Fruit fly (Drosophila melanogaster) whole organism, pupa: ENCODE results near the gene AnxB9.
A peak's percentile ranks its signal among the peaks of the same experiment; 100 is the strongest.

ENCODE experiments used
- CG10348 ChIP-seq: fragments of 200-800 bp; sonication (Bioruptor generic); IDR thresholded peaks from 2 replicates; pipeline ENCODE4 v1.3.6; 2022; ENCODE audit warnings: missing biosample characterization, missing genetic modification characterization
- CG12605 ChIP-seq: fragments of 200-800 bp; sonication (Bioruptor generic); IDR thresholded peaks from 2 replicates; pipeline ENCODE4 v1.3.6; 2022; ENCODE audit warnings: missing biosample characterization, missing genetic modification characterization
- CG13204 ChIP-seq: fragments of 200-800 bp; sonication (Bioruptor generic); optimal IDR thresholded peaks from 2 replicates; lab custom pipeline; 2018; ENCODE audit warnings: missing biosample characterization, mild to moderate bottlenecking, missing genetic modification characterization, moderate library complexity
- CG14655 ChIP-seq: fragments of 200-800 bp; sonication (Bioruptor generic); optimal IDR thresholded peaks from 3 replicates; lab custom pipeline; 2017; ENCODE audit warnings: mild to moderate bottlenecking, missing biosample characterization, missing genetic modification reagents, missing genetic modification characterization
- CG15710 ChIP-seq: fragments of 200-800 bp; sonication (Bioruptor generic); optimal IDR thresholded peaks from 2 replicates; lab custom pipeline; 2018; ENCODE audit warnings: missing biosample characterization, mild to moderate bottlenecking, missing genetic modification characterization, moderate library complexity
- CG17806 ChIP-seq: fragments of 200-800 bp; sonication (Bioruptor generic); optimal IDR thresholded peaks from 2 replicates; lab custom pipeline; 2018; ENCODE audit warnings: missing biosample characterization, mild to moderate bottlenecking, missing genetic modification characterization, moderate library complexity
- CG32121 ChIP-seq: fragments of 200-800 bp; sonication (Bioruptor generic); IDR thresholded peaks from 2 replicates; pipeline ENCODE4 v1.3.6; 2022; ENCODE audit warnings: missing biosample characterization, missing genetic modification characterization
- CG34367 ChIP-seq: fragments of 200-800 bp; sonication (Bioruptor generic); optimal IDR thresholded peaks from 2 replicates; lab custom pipeline; 2018; ENCODE audit warnings: missing biosample characterization, mild to moderate bottlenecking, missing genetic modification characterization
- CG4496 ChIP-seq: fragments of 200-800 bp; sonication (Bioruptor generic); IDR thresholded peaks from 3 replicates; pipeline ENCODE4 v1.3.6; 2022; ENCODE audit warnings: missing biosample characterization, missing genetic modification characterization
- CG8159 ChIP-seq: fragments of 200-800 bp; sonication (Bioruptor generic); optimal IDR thresholded peaks from 3 replicates; lab custom pipeline; 2018; ENCODE audit warnings: missing biosample characterization, mild to moderate bottlenecking, missing genetic modification characterization, moderate library complexity
- CG8301 ChIP-seq: fragments of 200-800 bp; sonication (Bioruptor generic); optimal IDR thresholded peaks from 2 replicates; lab custom pipeline; 2018; ENCODE audit warnings: missing biosample characterization, mild to moderate bottlenecking, missing genetic modification characterization
- CG9948 ChIP-seq: fragments of 200-800 bp; sonication (Bioruptor generic); optimal IDR thresholded peaks from 2 replicates; lab custom pipeline; 2018; ENCODE audit warnings: missing biosample characterization, mild to moderate bottlenecking, missing genetic modification characterization, moderate library complexity
- D1 ChIP-seq: fragments of 200-800 bp; sonication (Bioruptor generic); optimal IDR thresholded peaks from 2 replicates; lab custom pipeline; 2018; ENCODE audit warnings: missing biosample characterization, mild to moderate bottlenecking, missing genetic modification characterization, moderate library complexity
- EcR ChIP-seq: fragments of 200-800 bp; sonication (Bioruptor generic); optimal IDR thresholded peaks from 3 replicates; lab custom pipeline; 2019; ENCODE audit warnings: missing biosample characterization, missing genetic modification characterization, mild to moderate bottlenecking, moderate library complexity, missing genetic modification reagents
- Ets98B ChIP-seq: fragments of 200-800 bp; sonication (Bioruptor generic); IDR thresholded peaks from 2 replicates; pipeline ENCODE4 v1.3.6; 2022; ENCODE audit warnings: missing biosample characterization, missing genetic modification characterization
- Pif1A ChIP-seq: fragments of 200-800 bp; sonication (Bioruptor generic); optimal IDR thresholded peaks from 3 replicates; lab custom pipeline; 2016; ENCODE audit warnings: missing biosample characterization, missing genetic modification characterization
- Pif1B ChIP-seq: fragments of 200-800 bp; sonication (Bioruptor generic); optimal IDR thresholded peaks from 3 replicates; lab custom pipeline; 2016; ENCODE audit warnings: missing biosample characterization, missing genetic modification characterization
- Snoo ChIP-seq: fragments of 200-800 bp; sonication (Bioruptor generic); optimal IDR thresholded peaks from 3 replicates; lab custom pipeline; 2017; ENCODE audit warnings: missing biosample characterization, mild to moderate bottlenecking, missing genetic modification characterization, inconsistent platforms
- fd96Ca ChIP-seq: fragments of 200-800 bp; sonication (Bioruptor generic); IDR thresholded peaks from 3 replicates; pipeline ENCODE4 v1.3.6; 2022; ENCODE audit warnings: missing biosample characterization, missing genetic modification characterization
- gl ChIP-seq: fragments of 200-800 bp; sonication (Bioruptor generic); optimal IDR thresholded peaks from 2 replicates; lab custom pipeline; 2018; ENCODE audit warnings: missing biosample characterization, mild to moderate bottlenecking, missing genetic modification characterization
- rn ChIP-seq: fragments of 200-800 bp; sonication (Bioruptor generic); IDR thresholded peaks from 2 replicates; pipeline ENCODE4 v1.3.6; 2022; ENCODE audit warnings: missing biosample characterization, missing genetic modification characterization

Gene AnxB9

dm6 chr3R:21073141-21073540 lies 8.1 kb downstream of the AnxB9 start, which contains the start of gene r-l:
r-l (minus strand) TSS chr3R:21073319.
- no peak for TF ChIP-seq rn (GFP tag; lab: Robert Waterston, UW)
- no peak for TF ChIP-seq CG32121
- peak; percentile 22 for TF ChIP-seq EcR (GFP tag; lab: Kevin White, UChicago)
- no peak for TF ChIP-seq Pif1A (GFP tag; lab: Kevin White, UChicago)
- TF ChIP-seq CG12605 (GFP tag; lab: Robert Waterston, UW) = no peak
- TF ChIP-seq, all 21 proteins: peak for 1

- no peak for TF ChIP-seq CG14655 (GFP tag; lab: Kevin White, UChicago)
- TF ChIP-seq EcR (GFP tag; lab: Kevin White, UChicago) = no peak
- no peak for TF ChIP-seq CG10348 (GFP tag; lab: Robert Waterston, UW)
- TF ChIP-seq CG8301 (tag; lab: Kevin White, UChicago) = no peak
- TF ChIP-seq D1 = no peak
- TF ChIP-seq fd96Ca = no peak
- TF ChIP-seq CG9948 = no peak
- no peak for TF ChIP-seq Pif1B
- TF ChIP-seq CG8159 (tag; lab: Kevin White, UChicago) = no peak
- no peak for TF ChIP-seq Ets98B (GFP tag; lab: Robert Waterston, UW)
Observed at dm6 chr3R:21073707-21074106, 8.7 kb downstream of the AnxB9 start, which contains the start of gene dmrt93B. dmrt93B (plus strand) TSS chr3R:21074007.

dm6 chr3R:21077577-21077976 lies 12.5 kb downstream of the AnxB9 start:
- TF ChIP-seq CG8301 (tag; lab: Kevin White, UChicago) (no peak), CG4496 (GFP tag; lab: Robert Waterston, UW) (no peak), EcR (GFP tag; lab: Kevin White, UChicago) (no peak), CG34367 (tag; lab: Kevin White, UChicago) (no peak), CG13204 (GFP tag; lab: Kevin White, UChicago) (no peak), CG32121 (no peak), CG10348 (GFP tag; lab: Robert Waterston, UW) (no peak), Pif1A (GFP tag; lab: Kevin White, UChicago) (no peak), fd96Ca (no peak), CG14655 (GFP tag; lab: Kevin White, UChicago) (no peak), rn (GFP tag; lab: Robert Waterston, UW) (no peak)

dm6 chr3R:21078211-21078610 lies 13.2 kb downstream of the AnxB9 start:
- TF ChIP-seq CG4496 (GFP tag; lab: Robert Waterston, UW) (no peak), CG17806 (tag; lab: Kevin White, UChicago) (no peak), CG34367 (tag; lab: Kevin White, UChicago) (no peak), D1 (no peak), CG12605 (GFP tag; lab: Robert Waterston, UW) (no peak), CG10348 (GFP tag; lab: Robert Waterston, UW) (no peak), CG9948 (no peak), CG15710 (tag; lab: Kevin White, UChicago) (no peak), Ets98B (GFP tag; lab: Robert Waterston, UW) (no peak), gl (tag; lab: Kevin White, UChicago) (no peak), Pif1A (GFP tag; lab: Kevin White, UChicago) (no peak), CG13204 (GFP tag; lab: Kevin White, UChicago) (no peak), EcR (GFP tag; lab: Kevin White, UChicago) (no peak), CG8159 (tag; lab: Kevin White, UChicago) (no peak), CG8301 (tag; lab: Kevin White, UChicago) (no peak), fd96Ca (no peak), CG14655 (GFP tag; lab: Kevin White, UChicago) (no peak), CG32121 (no peak)

- no peak for TF ChIP-seq gl (tag; lab: Kevin White, UChicago)
- TF ChIP-seq CG8159 (tag; lab: Kevin White, UChicago) = no peak
- TF ChIP-seq CG13204 (GFP tag; lab: Kevin White, UChicago) = no peak
- TF ChIP-seq Pif1B = no peak
- TF ChIP-seq CG17806 (tag; lab: Kevin White, UChicago) = no peak
- TF ChIP-seq Ets98B (GFP tag; lab: Robert Waterston, UW) = no peak
- TF ChIP-seq CG32121 = no peak
- no peak for TF ChIP-seq D1
- no peak for TF ChIP-seq Pif1A (GFP tag; lab: Kevin White, UChicago)
- no peak for TF ChIP-seq CG4496 (GFP tag; lab: Robert Waterston, UW)
Observed at dm6 chr3R:21078958-21079357, 13.9 kb downstream of the AnxB9 start.

dm6 chr3R:21080876-21081586 lies 16.0 kb downstream of the AnxB9 start, which contains the start of gene HHEX:
HHEX (minus strand) TSS chr3R:21080926.
- TF ChIP-seq D1 (no peak), CG17806 (tag; lab: Kevin White, UChicago) (no peak), CG8159 (tag; lab: Kevin White, UChicago) (no peak), CG13204 (GFP tag; lab: Kevin White, UChicago) (no peak), gl (tag; lab: Kevin White, UChicago) (no peak), CG34367 (tag; lab: Kevin White, UChicago) (no peak), CG32121 (no peak), Pif1A (GFP tag; lab: Kevin White, UChicago) (no peak), CG10348 (GFP tag; lab: Robert Waterston, UW) (no peak), CG14655 (GFP tag; lab: Kevin White, UChicago) (no peak), Snoo (tag; lab: Kevin White, UChicago) (no peak), Ets98B (GFP tag; lab: Robert Waterston, UW) (no peak), CG15710 (tag; lab: Kevin White, UChicago) (no peak), CG4496 (GFP tag; lab: Robert Waterston, UW) (no peak), CG12605 (GFP tag; lab: Robert Waterston, UW) (no peak), fd96Ca (no peak), Pif1B (no peak), CG8301 (tag; lab: Kevin White, UChicago) (no peak), rn (GFP tag; lab: Robert Waterston, UW) (no peak)
